Worm (Caenorhabditis elegans) whole organism, early embryonic: Measurements from ENCODE around the gene wars-1.

Experiments
- B0310.2 ChIP-seq: sonication (generic microtip); optimal IDR thresholded peaks from 2 replicates; lab custom pipeline; 2016; ENCODE audit warnings: mild to moderate bottlenecking, missing genetic modification characterization, missing compliant biosample characterization
- ama-1 ChIP-seq: fragments of 150-350 bp; optimal IDR thresholded peaks from 2 replicates; lab custom pipeline; 2014
- ceh-36 ChIP-seq: sonication (generic microtip); optimal IDR thresholded peaks from 2 replicates; lab custom pipeline; 2016; ENCODE audit warnings: missing genetic modification characterization, inconsistent platforms, missing compliant biosample characterization
- flt-1 ChIP-seq: fragments of 200-800 bp; sonication (Bioruptor generic); IDR thresholded peaks from 2 replicates; pipeline ENCODE4 v1.3.6; 2022; ENCODE audit warnings: missing genetic modification characterization, missing compliant biosample characterization
- hnd-1 ChIP-seq: sonication (generic microtip); optimal IDR thresholded peaks from 2 replicates; lab custom pipeline; 2016; ENCODE audit warnings: missing genetic modification characterization, missing compliant biosample characterization
- scrt-1 ChIP-seq: fragments of 200-800 bp; sonication (Bioruptor generic); IDR thresholded peaks from 2 replicates; pipeline ENCODE4 v1.3.6; 2022; ENCODE audit warnings: missing genetic modification characterization, missing compliant biosample characterization
- sea-1 ChIP-seq: fragments of 200-800 bp; sonication (Bioruptor generic); conservative IDR thresholded peaks from 2 replicates; pipeline ENCODE4 v1.3.6; 2022; ENCODE audit warnings: missing genetic modification characterization, missing compliant biosample characterization
- tbx-11 ChIP-seq: fragments of 200-800 bp; sonication (Bioruptor generic); IDR thresholded peaks from 2 replicates; pipeline ENCODE4 v1.3.6; 2022; ENCODE audit warnings: missing genetic modification characterization, missing compliant biosample characterization
- tbx-37 ChIP-seq: fragments of 200-800 bp; sonication (Bioruptor generic); conservative IDR thresholded peaks from 2 replicates; pipeline ENCODE4 v1.3.6; 2022; ENCODE audit warnings: missing genetic modification reagents, missing genetic modification characterization, missing compliant biosample characterization

DNA sequence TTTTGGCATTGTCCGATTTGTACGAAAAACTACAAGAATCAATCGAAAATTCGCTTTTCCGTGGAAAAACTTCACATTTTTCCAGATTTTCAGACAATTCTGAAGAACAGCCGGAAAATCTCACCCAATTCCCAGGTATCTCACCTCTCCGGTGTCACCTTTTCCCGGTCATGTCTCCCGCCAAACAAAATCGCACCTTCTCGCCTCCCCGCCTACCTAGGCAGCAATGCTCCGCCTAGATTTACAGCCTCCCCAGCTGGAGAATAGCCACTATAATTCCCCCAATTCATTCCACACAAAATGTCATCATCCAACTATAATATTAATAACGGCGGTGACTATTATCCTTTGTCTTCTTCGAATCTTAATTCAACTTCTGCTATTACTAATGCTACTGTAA, 14.8 kb upstream of the wars-1 start, which contains the start of gene ceh-51:
- TF ChIP-seq ama-1 (lab: Kevin White, UChicago) (no peak), flt-1 (GFP tag; lab: Robert Waterston, UW) (no peak), B0310.2 (no peak), tbx-37 (GFP tag; lab: Robert Waterston, UW) (no peak), sea-1 (no peak), tbx-11 (GFP tag; lab: Robert Waterston, UW) (no peak), hnd-1 (no peak), scrt-1 (no peak), ceh-36 (no peak)
